Worm (Caenorhabditis elegans) whole organism, L1 larva: ENCODE results near the gene C36E8.6.

Source experiments
- ceh-82 ChIP-seq, 3 experiments: fragments of 150-350 bp in 1 of 3; sonication (generic microtip) in 2 of 3; optimal IDR thresholded peaks; 2 replicates each; lab custom pipeline; 2014 to 2017; ENCODE audit warnings: missing biosample characterization in 3 of 3, missing genetic modification characterization in 3 of 3
- fos-1 ChIP-seq: fragments of 150-350 bp; optimal IDR thresholded peaks from 2 replicates; lab custom pipeline; 2014; ENCODE audit warnings: missing biosample characterization, missing genetic modification characterization
- mep-1 ChIP-seq: fragments of 150-350 bp; optimal IDR thresholded peaks from 2 replicates; lab custom pipeline; 2014; ENCODE audit warnings: missing biosample characterization, missing genetic modification characterization
- nhr-12 ChIP-seq: sonication (generic microtip); optimal IDR thresholded peaks from 2 replicates; lab custom pipeline; 2017; ENCODE audit warnings: missing biosample characterization, missing genetic modification characterization
- nhr-76 ChIP-seq: sonication (generic microtip); optimal IDR thresholded peaks from 2 replicates; lab custom pipeline; 2017; ENCODE audit warnings: missing biosample characterization, missing genetic modification characterization
- nhr-85 ChIP-seq: sonication (generic microtip); peaks from one replicate; lab custom pipeline; 2016; ENCODE audit warnings: missing genetic modification characterization, inconsistent platforms, missing compliant biosample characterization
- pqm-1 ChIP-seq: sonication (generic microtip); optimal IDR thresholded peaks from 3 replicates; lab custom pipeline; 2017; ENCODE audit warnings: missing biosample characterization, missing genetic modification characterization
- sup-37 ChIP-seq: fragments of 200-800 bp; sonication (Bioruptor generic); optimal IDR thresholded peaks from 2 replicates; lab custom pipeline; 2018; ENCODE audit warnings: mild to moderate bottlenecking, missing genetic modification characterization, missing compliant biosample characterization
- unc-30 ChIP-seq: sonication (generic microtip); optimal IDR thresholded peaks from 2 replicates; lab custom pipeline; 2017; ENCODE audit warnings: missing biosample characterization, missing genetic modification characterization
- unc-62 ChIP-seq: fragments of 150-350 bp; optimal IDR thresholded peaks from 2 replicates; lab custom pipeline; 2014; ENCODE audit warnings: missing biosample characterization, missing genetic modification reagents, missing genetic modification characterization
- unc-86 ChIP-seq: sonication (generic microtip); optimal IDR thresholded peaks from 2 replicates; lab custom pipeline; 2016; ENCODE audit warnings: missing genetic modification characterization, missing compliant biosample characterization
- zag-1 ChIP-seq: fragments of 150-350 bp; optimal IDR thresholded peaks from 2 replicates; lab custom pipeline; 2014; ENCODE audit warnings: missing biosample characterization, missing genetic modification characterization
- ztf-11 ChIP-seq, 2 experiments: sonication (generic microtip); optimal IDR thresholded peaks; 2 replicates each; lab custom pipeline; 2016 to 2017; ENCODE audit warnings: missing genetic modification characterization in 2 of 2, missing biosample characterization in 1 of 2, missing compliant biosample characterization in 1 of 2
- ztf-4 ChIP-seq: fragments of 150-350 bp; optimal IDR thresholded peaks from 2 replicates; lab custom pipeline; 2014; ENCODE audit warnings: missing biosample characterization, missing genetic modification characterization

DNA sequence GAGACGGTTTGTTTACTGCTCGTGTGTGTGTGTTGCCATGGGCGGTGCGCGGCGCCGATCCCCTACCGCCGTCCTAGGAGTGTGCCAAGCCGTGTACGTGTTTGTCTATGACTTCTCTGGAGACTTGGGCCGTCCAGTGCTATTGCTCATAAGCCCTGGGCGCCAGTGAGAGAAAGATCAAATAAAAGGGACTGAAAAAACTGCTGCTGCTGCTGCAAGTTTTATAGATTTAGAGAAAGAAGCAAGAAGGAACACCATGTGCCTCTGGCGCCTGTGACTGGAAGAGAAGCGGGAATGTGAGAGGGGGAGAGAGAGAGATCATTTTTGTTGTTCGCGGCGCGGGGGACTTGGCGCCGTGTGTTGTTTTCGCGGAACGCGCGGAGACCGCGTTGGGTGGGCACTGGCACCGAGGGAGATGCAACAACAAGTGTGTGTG is 3.8 kb upstream of the C36E8.6 start:
- TF ChIP-seq unc-62 (GFP tag; lab: Kevin White, UChicago) (no peak), mep-1 (tag; lab: Kevin White, UChicago) (no peak), nhr-85 (tag; lab: Kevin White, UChicago) (no peak), ztf-4 (tag; lab: Kevin White, UChicago) (no peak), sup-37 (GFP tag; lab: Kevin White, UChicago) (peak; percentile 5), zag-1 (tag; lab: Kevin White, UChicago) (no peak), fos-1 (no peak), unc-86 (tag; lab: Kevin White, UChicago) (no peak), unc-30 (tag; lab: Kevin White, UChicago) (no peak), ceh-82 (tag; optimal IDR thresholded peaks at IDR 0.05; lab: Kevin White, UChicago) (no peak), nhr-76 (tag; lab: Kevin White, UChicago) (no peak), pqm-1 (tag; lab: Kevin White, UChicago) (no peak), ztf-11 (tag; optimal IDR thresholded peaks at IDR 0.05; lab: Kevin White, UChicago) (peak in 1 of 2 experiments; percentile 10), nhr-12 (tag; lab: Kevin White, UChicago) (no peak)
